Fruit fly (Drosophila melanogaster) whole organism, embryonic: Measurements from ENCODE around the gene Sbds.

Experiments
- Antp ChIP-seq: fragments of 200-800 bp; sonication (Bioruptor generic); optimal IDR thresholded peaks from 3 replicates; lab custom pipeline; 2016; ENCODE audit warnings: missing biosample characterization, missing genetic modification characterization
- Atf6 ChIP-seq: fragments of 200-800 bp; sonication (Bioruptor generic); IDR thresholded peaks from 2 replicates; pipeline ENCODE4 v1.3.6; 2022; ENCODE audit warnings: missing biosample characterization, missing genetic modification characterization
- B-H2 ChIP-seq: fragments of 200-800 bp; sonication (Bioruptor generic); optimal IDR thresholded peaks from 2 replicates; lab custom pipeline; 2018; ENCODE audit warnings: missing biosample characterization, mild to moderate bottlenecking, missing genetic modification characterization
- Bgb ChIP-seq: fragments of 200-800 bp; sonication (Bioruptor generic); IDR thresholded peaks from 2 replicates; pipeline ENCODE4 v1.3.6; 2022; ENCODE audit warnings: missing biosample characterization, missing genetic modification characterization; ENCODE audit not compliant: partially characterized antibody
- CG10147 ChIP-seq: fragments of 200-800 bp; sonication (Bioruptor generic); optimal IDR thresholded peaks from 2 replicates; lab custom pipeline; 2019; ENCODE audit warnings: missing biosample characterization, mild to moderate bottlenecking, missing genetic modification characterization, moderate library complexity
- CG10959 ChIP-seq: fragments of 200-800 bp; sonication (Bioruptor generic); IDR thresholded peaks from 2 replicates; pipeline ENCODE4 v1.3.6; 2022; ENCODE audit warnings: missing biosample characterization, missing genetic modification characterization
- CG11093 ChIP-seq: fragments of 200-800 bp; sonication (Bioruptor generic); IDR thresholded peaks from 3 replicates; pipeline ENCODE4 v1.3.6; 2022; ENCODE audit warnings: missing biosample characterization, missing genetic modification characterization
- CG11560 ChIP-seq: fragments of 200-800 bp; sonication (Bioruptor generic); IDR thresholded peaks from 3 replicates; pipeline ENCODE4 v1.3.6; 2022; ENCODE audit warnings: missing biosample characterization, missing genetic modification characterization
- CG11723 ChIP-seq: fragments of 200-800 bp; sonication (Bioruptor generic); optimal IDR thresholded peaks from 2 replicates; lab custom pipeline; 2017; ENCODE audit warnings: missing biosample characterization, mild to moderate bottlenecking, missing genetic modification characterization
- CG13424 ChIP-seq: fragments of 200-800 bp; sonication (Bioruptor generic); optimal IDR thresholded peaks from 2 replicates; lab custom pipeline; 2019; ENCODE audit warnings: missing biosample characterization, mild to moderate bottlenecking, missing genetic modification characterization, moderate library complexity
- CG16863 ChIP-seq: fragments of 200-800 bp; sonication (Bioruptor generic); optimal IDR thresholded peaks from 3 replicates; lab custom pipeline; 2016; ENCODE audit warnings: missing biosample characterization, missing genetic modification characterization
- CG17829 ChIP-seq: fragments of 200-800 bp; optimal IDR thresholded peaks from 2 replicates; lab custom pipeline; 2019; ENCODE audit warnings: missing biosample characterization, mild to moderate bottlenecking, missing genetic modification characterization, moderate library complexity
- CG18599 ChIP-seq: fragments of 200-800 bp; sonication (Bioruptor generic); optimal IDR thresholded peaks from 3 replicates; lab custom pipeline; 2017; ENCODE audit warnings: missing biosample characterization, missing genetic modification characterization, mild to moderate bottlenecking, moderate library complexity, missing genetic modification reagents
- CG2199 ChIP-seq: fragments of 200-800 bp; sonication (Bioruptor generic); IDR thresholded peaks from 3 replicates; pipeline ENCODE4 v1.3.6; 2022; ENCODE audit warnings: missing biosample characterization, missing genetic modification characterization
- CG33557 ChIP-seq: fragments of 200-800 bp; sonication (Bioruptor generic); optimal IDR thresholded peaks from 2 replicates; lab custom pipeline; 2019; ENCODE audit warnings: missing biosample characterization, mild to moderate bottlenecking, missing genetic modification characterization, moderate library complexity
- CG6765 ChIP-seq: fragments of 200-800 bp; sonication (Bioruptor generic); optimal IDR thresholded peaks from 3 replicates; lab custom pipeline; 2017; ENCODE audit warnings: missing biosample characterization, mild to moderate bottlenecking, missing genetic modification characterization
- CG6791 ChIP-seq: fragments of 200-800 bp; sonication (Bioruptor generic); IDR thresholded peaks from 3 replicates; pipeline ENCODE4 v1.3.6; 2022; ENCODE audit warnings: missing biosample characterization, missing genetic modification characterization; ENCODE audit not compliant: partially characterized antibody
- CG7556 ChIP-seq: fragments of 200-800 bp; sonication (Bioruptor generic); optimal IDR thresholded peaks from 2 replicates; lab custom pipeline; 2017; ENCODE audit warnings: missing biosample characterization, mild to moderate bottlenecking, missing genetic modification characterization
- CG8089 ChIP-seq: fragments of 200-800 bp; sonication (Bioruptor generic); optimal IDR thresholded peaks from 3 replicates; lab custom pipeline; 2016; ENCODE audit warnings: missing biosample characterization, missing genetic modification characterization
- Dip2 ChIP-seq: fragments of 200-800 bp; sonication (Bioruptor generic); IDR thresholded peaks from 2 replicates; pipeline ENCODE4 v1.3.6; 2022; ENCODE audit warnings: missing biosample characterization, missing genetic modification characterization
- ERR ChIP-seq: fragments of 200-800 bp; sonication (Bioruptor generic); optimal IDR thresholded peaks from 2 replicates; lab custom pipeline; 2016; ENCODE audit warnings: missing biosample characterization, missing genetic modification characterization
- Fer1 ChIP-seq: fragments of 200-800 bp; sonication (Bioruptor generic); optimal IDR thresholded peaks from 2 replicates; lab custom pipeline; 2017; ENCODE audit warnings: missing biosample characterization, mild to moderate bottlenecking, missing genetic modification characterization
- HLH3B ChIP-seq: fragments of 200-800 bp; sonication (Bioruptor generic); IDR thresholded peaks from 2 replicates; pipeline ENCODE4 v1.3.6; 2022; ENCODE audit warnings: missing biosample characterization, missing genetic modification characterization
- HLH4C ChIP-seq: fragments of 200-800 bp; sonication (Bioruptor generic); IDR thresholded peaks from 3 replicates; pipeline ENCODE4 v1.3.6; 2022; ENCODE audit warnings: missing biosample characterization, missing genetic modification characterization; ENCODE audit not compliant: partially characterized antibody
- Hey ChIP-seq: fragments of 200-800 bp; sonication (Bioruptor generic); optimal IDR thresholded peaks from 3 replicates; lab custom pipeline; 2018; ENCODE audit warnings: missing biosample characterization, mild to moderate bottlenecking, missing genetic modification characterization
- HmgZ ChIP-seq: fragments of 200-800 bp; sonication (Bioruptor generic); optimal IDR thresholded peaks from 2 replicates; lab custom pipeline; 2018; ENCODE audit warnings: missing biosample characterization, mild to moderate bottlenecking, missing genetic modification characterization
- Hmx ChIP-seq: fragments of 200-800 bp; sonication (Bioruptor generic); optimal IDR thresholded peaks from 2 replicates; lab custom pipeline; 2016; ENCODE audit warnings: missing biosample characterization, missing genetic modification characterization
- Hr3 ChIP-seq: fragments of 200-800 bp; sonication (Bioruptor generic); optimal IDR thresholded peaks from 3 replicates; lab custom pipeline; 2016; ENCODE audit warnings: missing biosample characterization, missing genetic modification characterization
- Hr78 ChIP-seq, 2 experiments: fragments of 200-800 bp in 1 of 2; fragments of >200 bp in 1 of 2; sonication (Bioruptor generic) in 1 of 2; optimal IDR thresholded peaks; 2 replicates each; lab custom pipeline; 2017 to 2019; ENCODE audit warnings: missing biosample characterization in 2 of 2, missing genetic modification characterization in 2 of 2, mild to moderate bottlenecking in 1 of 2, moderate library complexity in 1 of 2
- Med ChIP-seq: fragments of 200-800 bp; sonication (Bioruptor generic); peaks from one replicate; lab custom pipeline; 2016; ENCODE audit warnings: missing biosample characterization, missing genetic modification characterization, mild to moderate bottlenecking, inconsistent platforms, moderate library complexity
- NFAT ChIP-seq: fragments of 200-800 bp; sonication (Bioruptor generic); IDR thresholded peaks from 2 replicates; pipeline ENCODE4 v1.3.6; 2022; ENCODE audit warnings: missing biosample characterization, missing genetic modification characterization
- Optix ChIP-seq: fragments of 200-800 bp; sonication (Bioruptor generic); IDR thresholded peaks from 3 replicates; pipeline ENCODE4 v1.3.6; 2022; ENCODE audit warnings: missing biosample characterization, missing genetic modification characterization
- Sry-δ ChIP-seq: fragments of 200-800 bp; sonication (Bioruptor generic); optimal IDR thresholded peaks from 2 replicates; lab custom pipeline; 2016; ENCODE audit warnings: missing biosample characterization, missing genetic modification characterization
- chif ChIP-seq, 2 experiments: fragments of 200-800 bp; sonication (Bioruptor generic); optimal IDR thresholded peaks; 3 replicates each; lab custom pipeline; 2016; ENCODE audit warnings: missing biosample characterization in 2 of 2, missing genetic modification characterization in 2 of 2
- corto ChIP-seq: fragments of 200-800 bp; sonication (Bioruptor generic); optimal IDR thresholded peaks from 2 replicates; lab custom pipeline; 2016; ENCODE audit warnings: missing biosample characterization, mild to moderate bottlenecking, missing genetic modification characterization, moderate library complexity
- croc ChIP-seq: fragments of 200-800 bp; sonication (Bioruptor generic); conservative IDR thresholded peaks from 3 replicates; pipeline ENCODE4 v1.3.6; 2022; ENCODE audit warnings: missing biosample characterization, missing genetic modification characterization
- fd96Cb ChIP-seq: fragments of 200-800 bp; sonication (Bioruptor generic); optimal IDR thresholded peaks from 2 replicates; lab custom pipeline; 2018; ENCODE audit warnings: missing biosample characterization, mild to moderate bottlenecking, missing genetic modification characterization, moderate library complexity
- gcm ChIP-seq: fragments of 200-800 bp; sonication (Bioruptor generic); optimal IDR thresholded peaks from 2 replicates; lab custom pipeline; 2019; ENCODE audit warnings: missing biosample characterization, mild to moderate bottlenecking, missing genetic modification characterization, moderate library complexity
- ind ChIP-seq: fragments of 200-800 bp; sonication (Bioruptor generic); optimal IDR thresholded peaks from 3 replicates; lab custom pipeline; 2016; ENCODE audit warnings: missing biosample characterization, missing genetic modification characterization
- jigr1 ChIP-seq: fragments of 200-800 bp; sonication (Bioruptor generic); IDR thresholded peaks from 3 replicates; pipeline ENCODE4 v1.3.6; 2022; ENCODE audit warnings: missing biosample characterization, missing genetic modification characterization
- kah ChIP-seq: fragments of 200-800 bp; sonication (Bioruptor generic); optimal IDR thresholded peaks from 2 replicates; lab custom pipeline; 2018; ENCODE audit warnings: missing biosample characterization, mild to moderate bottlenecking, missing genetic modification characterization
- lbe ChIP-seq: fragments of 200-800 bp; sonication (Bioruptor generic); optimal IDR thresholded peaks from 2 replicates; lab custom pipeline; 2016; ENCODE audit warnings: missing biosample characterization, mild to moderate bottlenecking, missing genetic modification characterization
- pzg ChIP-seq: fragments of 200-800 bp; sonication (Bioruptor generic); optimal IDR thresholded peaks from 3 replicates; lab custom pipeline; 2018; ENCODE audit warnings: missing biosample characterization, mild to moderate bottlenecking, missing genetic modification characterization, moderate library complexity
- rib ChIP-seq: fragments of 200-800 bp; sonication (Bioruptor generic); IDR thresholded peaks from 2 replicates; pipeline ENCODE4 v1.3.6; 2022; ENCODE audit warnings: missing biosample characterization, missing genetic modification characterization
- so ChIP-seq: fragments of 200-800 bp; sonication (Bioruptor generic); IDR thresholded peaks from 3 replicates; pipeline ENCODE4 v1.3.6; 2022; ENCODE audit warnings: missing biosample characterization, missing genetic modification characterization
- sob ChIP-seq: fragments of 200-800 bp; sonication (Bioruptor generic); IDR thresholded peaks from 2 replicates; pipeline ENCODE4 v1.3.6; 2022; ENCODE audit warnings: missing biosample characterization, missing genetic modification characterization
- stwl ChIP-seq: fragments of 200-800 bp; sonication (Bioruptor generic); optimal IDR thresholded peaks from 3 replicates; lab custom pipeline; 2018; ENCODE audit warnings: missing biosample characterization, mild to moderate bottlenecking, missing genetic modification characterization, moderate library complexity
- ttk ChIP-seq: fragments of 200-800 bp; sonication (Bioruptor generic); IDR thresholded peaks from 2 replicates; pipeline ENCODE4 v2.1.2; 2022; ENCODE audit warnings: missing biosample characterization, missing genetic modification characterization
- wor ChIP-seq: fragments of 200-800 bp; sonication (Bioruptor generic); IDR thresholded peaks from 2 replicates; pipeline ENCODE4 v1.3.6; 2022; ENCODE audit warnings: missing biosample characterization, missing genetic modification characterization

Gene Sbds

DNA sequence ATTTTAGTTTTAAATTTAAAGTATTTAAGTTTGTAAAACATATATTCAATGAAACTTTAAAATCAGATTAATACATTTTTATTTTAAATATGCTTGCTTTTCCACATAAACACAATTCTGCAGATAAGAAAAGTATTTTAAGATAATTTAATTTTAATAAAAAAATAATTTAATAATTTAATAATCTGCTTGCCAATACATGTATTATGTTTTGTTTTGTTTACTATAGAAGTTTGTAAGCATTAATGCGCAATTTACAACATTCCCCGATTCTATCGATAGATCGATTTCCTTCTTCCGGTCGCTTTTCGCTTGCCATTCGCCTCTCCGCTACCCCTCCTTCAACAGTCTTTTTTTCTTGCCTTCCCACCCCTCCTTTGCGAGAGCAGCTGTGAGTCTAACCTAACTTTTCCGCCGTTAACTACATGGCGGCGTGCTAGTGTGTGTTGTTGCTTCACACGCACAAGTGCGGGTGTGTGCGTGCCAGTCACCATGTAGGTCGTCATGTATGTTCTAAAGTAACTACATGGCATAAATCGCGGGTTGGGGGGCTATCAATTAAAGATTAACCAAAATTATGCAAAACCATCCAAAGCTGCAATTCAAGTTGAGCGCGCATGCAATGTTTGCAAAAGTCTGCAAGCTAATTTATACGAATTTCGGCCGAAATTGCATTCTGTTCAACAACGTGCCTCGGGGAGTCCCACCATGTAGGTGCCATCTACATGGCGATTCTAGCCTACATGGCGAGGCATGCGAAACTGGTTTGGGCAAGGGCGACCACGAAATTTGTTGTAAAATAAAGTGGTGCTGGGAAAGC lies 9.2 kb upstream of the Sbds start (continued):
- TF ChIP-seq B-H2 (GFP tag; lab: Kevin White, UChicago) (peak; percentile 65), Atf6 (GFP tag; lab: Robert Waterston, UW) (peak; percentile 11; the same call in 1 of the 2 replicates), chif (GFP tag; optimal IDR thresholded peaks at IDR 0.05; lab: Kevin White, UChicago) (no peak), CG6765 (GFP tag; lab: Kevin White, UChicago) (peak; percentile 13), croc (GFP tag; lab: Robert Waterston, UW) (no peak), ind (GFP tag; lab: Kevin White, UChicago) (peak; percentile 30), ttk (GFP tag; lab: Robert Waterston, UW) (no peak), fd96Cb (tag; lab: Kevin White, UChicago) (no peak), Antp (GFP tag; lab: Kevin White, UChicago) (no peak), Hr3 (peak; percentile 54), sob (GFP tag; lab: Robert Waterston, UW) (no peak; the same call in 1 of the 2 replicates), Dip2 (no peak), CG11723 (GFP tag; lab: Kevin White, UChicago) (no peak), Hr78 (GFP tag; optimal IDR thresholded peaks at IDR 0.05; lab: Kevin White, UChicago) (no peak), CG16863 (no peak), Sry-δ (GFP tag; lab: Kevin White, UChicago) (peak; percentile 66), CG2199 (GFP tag; lab: Robert Waterston, UW) (no peak), so (GFP tag; lab: Robert Waterston, UW) (no peak), HmgZ (tag; lab: Kevin White, UChicago) (peak; percentile 64), lbe (GFP tag; lab: Kevin White, UChicago) (no peak), Fer1 (GFP tag; lab: Kevin White, UChicago) (no peak), Bgb (GFP tag; lab: Robert Waterston, UW) (peak; percentile 72), HLH4C (peak; percentile 6; the same call in 2 of the 3 replicates), CG10959 (GFP tag; lab: Robert Waterston, UW) (no peak), CG10147 (GFP tag; lab: Kevin White, UChicago) (no peak), Optix (no peak), CG17829 (tag; lab: Kevin White, UChicago) (no peak), wor (no peak), gcm (GFP tag; lab: Kevin White, UChicago) (no peak), NFAT (GFP tag; lab: Robert Waterston, UW) (peak; percentile 65; the same call in 1 of the 2 replicates), jigr1 (GFP tag; lab: Robert Waterston, UW) (no peak), stwl (peak; percentile 27), CG8089 (GFP tag; lab: Kevin White, UChicago) (no peak), ERR (GFP tag; lab: Kevin White, UChicago) (peak; percentile 45), corto (GFP tag; lab: Kevin White, UChicago) (no peak), CG11093 (GFP tag; lab: Robert Waterston, UW) (no peak), Hey (tag; lab: Kevin White, UChicago) (no peak), CG7556 (GFP tag; lab: Kevin White, UChicago) (peak; percentile 24), rib (peak; percentile 87), pzg (GFP tag; lab: Kevin White, UChicago) (peak; percentile 88), Med (GFP tag; lab: Kevin White, UChicago) (peak; percentile 88), CG18599 (GFP tag; lab: Kevin White, UChicago) (no peak), CG6791 (GFP tag; lab: Robert Waterston, UW) (peak; percentile 29; the same call in 1 of the 3 replicates), CG13424 (tag; lab: Kevin White, UChicago) (peak; percentile 43), HLH3B (GFP tag; lab: Robert Waterston, UW) (no peak; the same call in 1 of the 2 replicates), CG33557 (peak; percentile 19), kah (GFP tag; lab: Kevin White, UChicago) (no peak), Hmx (GFP tag; lab: Kevin White, UChicago) (no peak), CG11560 (no peak)
